Fruit fly (Drosophila melanogaster): ENCODE results near the gene CG4617.

Gene CG4617

DNA sequence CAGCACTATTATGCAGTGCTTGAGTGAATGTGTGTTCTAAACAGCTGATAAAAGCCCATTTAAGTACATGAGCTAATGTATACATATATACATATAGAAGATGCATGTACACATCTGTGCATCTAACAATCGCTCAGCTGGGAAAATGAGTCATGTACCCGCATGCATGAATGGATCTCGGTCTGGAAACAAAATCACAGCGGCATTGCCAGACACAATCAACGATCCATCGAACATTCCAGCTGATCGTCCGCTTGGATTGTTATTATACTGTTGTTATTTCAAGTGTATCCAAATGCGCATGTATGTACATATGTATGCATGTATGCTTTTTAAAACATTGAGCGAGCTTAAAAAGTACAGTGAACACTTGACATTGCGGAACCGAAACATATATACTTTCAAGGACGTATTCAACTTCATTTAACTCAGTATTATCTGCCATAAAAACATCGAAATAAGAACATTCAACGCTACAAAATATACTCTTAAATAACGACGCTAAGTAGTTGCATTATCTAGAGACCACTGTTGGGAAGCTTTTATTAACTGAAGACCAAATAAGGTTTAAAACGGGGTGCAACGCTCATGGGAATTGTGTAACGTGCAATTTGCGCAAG is 8.9 kb downstream of the CG4617 start (continued):
- peak; percentile 81 for TF ChIP-seq CG14050 (GFP tag; IDR thresholded peaks at IDR 0.05)
- peak; percentile 39 for TF ChIP-seq Spps (tag; optimal IDR thresholded peaks at IDR 0.05)
- peak; percentile 79 for TF ChIP-seq CG8924 (tag; optimal IDR thresholded peaks at IDR 0.05)
- no peak for TF ChIP-seq Adf1 (GFP tag; IDR thresholded peaks at IDR 0.05)
- peak; percentile 51 for TF ChIP-seq CG3281 (GFP tag; optimal IDR thresholded peaks at IDR 0.05)
- peak; percentile 67 for TF ChIP-seq CG3847 (GFP tag; IDR thresholded peaks at IDR 0.05)
- TF ChIP-seq toy (GFP tag; IDR thresholded peaks at IDR 0.05): peak; percentile 43; the same call in 1 of the 2 replicates
- no peak for TF ChIP-seq nerfin-2 (GFP tag; IDR thresholded peaks at IDR 0.05; ENCODE audit: partially characterized antibody)
- peak; percentile 43 for TF ChIP-seq mirr (GFP tag; optimal IDR thresholded peaks at IDR 0.05)
- TF ChIP-seq zfh1 (GFP tag; IDR thresholded peaks at IDR 0.05): peak; percentile 80
- no peak for TF ChIP-seq vfl (GFP tag; optimal IDR thresholded peaks at IDR 0.05)
- TF ChIP-seq fd102C (GFP tag; optimal IDR thresholded peaks at IDR 0.05): no peak
- TF ChIP-seq CG14441 (GFP tag; IDR thresholded peaks at IDR 0.05): peak; percentile 85
- peak; percentile 50 for TF ChIP-seq Dip3 (GFP tag; optimal IDR thresholded peaks at IDR 0.05)
- peak; percentile 62 for TF ChIP-seq schlank (tag; optimal IDR thresholded peaks at IDR 0.05)
- peak; percentile 87 for TF ChIP-seq unpg (GFP tag; optimal IDR thresholded peaks at IDR 0.05)
- TF ChIP-seq HHEX (GFP tag; optimal IDR thresholded peaks at IDR 0.05): peak; percentile 77
- TF ChIP-seq Atf-2 (GFP tag; optimal IDR thresholded peaks at IDR 0.05): peak; percentile 65
- peak; percentile 73 for TF ChIP-seq CG6689 (GFP tag; IDR thresholded peaks at IDR 0.05)
- peak; percentile 6 for TF ChIP-seq disco-r (GFP tag; optimal IDR thresholded peaks at IDR 0.05)
- peak; percentile 52 for TF ChIP-seq eyg (GFP tag; optimal IDR thresholded peaks at IDR 0.05)
- peak; percentile 2 for TF ChIP-seq CG8359 (GFP tag; optimal IDR thresholded peaks at IDR 0.05; ENCODE audit: borderline replicate concordance)
- peak; percentile 44 for TF ChIP-seq kni (GFP tag; optimal IDR thresholded peaks at IDR 0.05)
- TF ChIP-seq Pdp1 (GFP tag; optimal IDR thresholded peaks at IDR 0.05): peak; percentile 35 to 66
- TF ChIP-seq CG2712 (tag; optimal IDR thresholded peaks at IDR 0.05): peak; percentile 79
- TF ChIP-seq lola (GFP tag; optimal IDR thresholded peaks at IDR 0.05): peak in 1 of 3 experiments; percentile 60
- peak; percentile 58 for TF ChIP-seq CG15514 (GFP tag; optimal IDR thresholded peaks at IDR 0.05)
- TF ChIP-seq CG6854 (GFP tag; optimal IDR thresholded peaks at IDR 0.05): peak; percentile 36
- peak; percentile 59 for TF ChIP-seq ewg (GFP tag; optimal IDR thresholded peaks at IDR 0.05)
- TF ChIP-seq CG6254 (GFP tag; optimal IDR thresholded peaks at IDR 0.05): peak; percentile 7
- peak; percentile 41; the same call in 1 of the 2 replicates for TF ChIP-seq CG6272 (GFP tag; IDR thresholded peaks at IDR 0.05)
- TF ChIP-seq BtbVII (GFP tag; optimal IDR thresholded peaks at IDR 0.05): peak; percentile 44
- TF ChIP-seq CG14667 (GFP tag; IDR thresholded peaks at IDR 0.05): peak; percentile 67
- TF ChIP-seq CG17385 (GFP tag; optimal IDR thresholded peaks at IDR 0.05): peak; percentile 80
- no peak for TF ChIP-seq Scr (GFP tag; IDR thresholded peaks at IDR 0.05; ENCODE audit: partially characterized antibody)
- peak; percentile 95 for TF ChIP-seq sens (GFP tag)
- TF ChIP-seq Dll (GFP tag; IDR thresholded peaks at IDR 0.05; ENCODE audit: partially characterized antibody): no peak
- TF ChIP-seq CG42726 (GFP tag; IDR thresholded peaks at IDR 0.05; ENCODE audit: partially characterized antibody): no peak
- TF ChIP-seq Kr (GFP tag; optimal IDR thresholded peaks at IDR 0.05): no peak
- TF ChIP-seq tap (tag; optimal IDR thresholded peaks at IDR 0.05): peak; percentile 89
- peak; percentile 70 for TF ChIP-seq bab2 (GFP tag; optimal IDR thresholded peaks at IDR 0.05)
- TF ChIP-seq bsh (GFP tag; optimal IDR thresholded peaks at IDR 0.05): peak in 1 of 2 experiments; percentile 86
- peak; percentile 57; the same call in 1 of the 3 replicates for TF ChIP-seq otp (GFP tag; IDR thresholded peaks at IDR 0.05)
- TF ChIP-seq CG7987 (GFP tag; optimal IDR thresholded peaks at IDR 0.05): no peak
- peak; percentile 80 for TF ChIP-seq az2 (GFP tag; optimal IDR thresholded peaks at IDR 0.05)
- TF ChIP-seq pfk (GFP tag; optimal IDR thresholded peaks at IDR 0.05): no peak
- no peak; the same call in 1 of the 2 replicates for TF ChIP-seq CG9215 (GFP tag; IDR thresholded peaks at IDR 0.05)
- no peak for TF ChIP-seq Dref (GFP tag; IDR thresholded peaks at IDR 0.05)

Data from whole organism, embryonic.